Worm (Caenorhabditis elegans) whole organism, early embryonic: Measurements from ENCODE around the gene zmp-5.

Experiments
- aly-1 ChIP-seq: sonication (generic microtip); optimal IDR thresholded peaks from 2 replicates; lab custom pipeline; 2016; ENCODE audit warnings: missing genetic modification characterization, missing compliant biosample characterization
- ama-1 ChIP-seq: fragments of 150-350 bp; optimal IDR thresholded peaks from 2 replicates; lab custom pipeline; 2014
- ceh-36 ChIP-seq: sonication (generic microtip); optimal IDR thresholded peaks from 2 replicates; lab custom pipeline; 2016; ENCODE audit warnings: missing genetic modification characterization, inconsistent platforms, missing compliant biosample characterization
- flt-1 ChIP-seq: fragments of 200-800 bp; sonication (Bioruptor generic); IDR thresholded peaks from 2 replicates; pipeline ENCODE4 v1.3.6; 2022; ENCODE audit warnings: missing genetic modification characterization, missing compliant biosample characterization
- hmbx-1 ChIP-seq: sonication (generic microtip); optimal IDR thresholded peaks from 2 replicates; lab custom pipeline; 2016; ENCODE audit warnings: mild to moderate bottlenecking, missing genetic modification characterization, missing compliant biosample characterization
- hnd-1 ChIP-seq: sonication (generic microtip); optimal IDR thresholded peaks from 2 replicates; lab custom pipeline; 2016; ENCODE audit warnings: missing genetic modification characterization, missing compliant biosample characterization
- pes-1 ChIP-seq: fragments of 200-800 bp; sonication (Bioruptor generic); IDR thresholded peaks from 2 replicates; pipeline ENCODE4 v1.3.6; 2022; ENCODE audit warnings: missing genetic modification reagents, missing genetic modification characterization, missing compliant biosample characterization
- tbx-37 ChIP-seq: fragments of 200-800 bp; sonication (Bioruptor generic); conservative IDR thresholded peaks from 2 replicates; pipeline ENCODE4 v1.3.6; 2022; ENCODE audit warnings: missing genetic modification reagents, missing genetic modification characterization, missing compliant biosample characterization
- tra-4 ChIP-seq: sonication (generic microtip); optimal IDR thresholded peaks from 2 replicates; lab custom pipeline; 2017; ENCODE audit warnings: missing genetic modification characterization, missing compliant biosample characterization

- TF ChIP-seq tbx-37 (no peak), ceh-36 (tag; lab: Kevin White, UChicago) (no peak), pes-1 (GFP tag; lab: Robert Waterston, UW) (no peak), ama-1 (lab: Kevin White, UChicago) (no peak), flt-1 (no peak), hnd-1 (tag; lab: Kevin White, UChicago) (no peak), aly-1 (tag; lab: Kevin White, UChicago) (no peak), tra-4 (tag; lab: Kevin White, UChicago) (no peak), hmbx-1 (tag; lab: Kevin White, UChicago) (no peak)
These were observed 24.8 kb downstream of the zmp-5 start for ce11 chrX:12671638-12672290.
